Worm (Caenorhabditis elegans): ENCODE data around the gene C17H11.5.

ce11 chrX:8193213-8193612 is 8.3 kb upstream of the C17H11.5 start:
- TF ChIP-seq him-1 (tag; optimal IDR thresholded peaks at IDR 0.05) (no peak), dao-5 (tag; optimal IDR thresholded peaks at IDR 0.05) (no peak), W03F9.2 (tag; optimal IDR thresholded peaks at IDR 0.05) (no peak)
